Fruit fly (Drosophila melanogaster): ENCODE measurements around the gene CG4496.

The CG4496 gene

DNA sequence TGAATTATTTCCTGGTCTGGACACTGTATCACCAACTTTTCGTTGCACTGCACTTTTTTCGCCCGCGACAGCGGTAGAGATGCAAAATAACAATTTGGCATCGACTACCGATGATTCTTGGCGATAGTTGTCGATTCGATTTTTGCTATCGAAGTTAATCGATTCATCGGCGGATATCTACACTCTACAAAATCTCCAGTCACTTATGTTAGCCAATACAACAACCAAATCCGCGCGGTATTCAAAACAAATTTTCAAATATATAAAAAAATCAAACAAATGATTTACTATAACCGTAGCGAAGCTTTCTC, 14.3 kb upstream of the CG4496 start, which contains the start of gene CG4502 (continued):
- no peak for TF ChIP-seq en (GFP tag; optimal IDR thresholded peaks at IDR 0.05)
- no peak for TF ChIP-seq CG12071 (GFP tag; optimal IDR thresholded peaks at IDR 0.05)
- TF ChIP-seq btn (GFP tag; optimal IDR thresholded peaks at IDR 0.05): no peak
- TF ChIP-seq CG18476 (GFP tag; optimal IDR thresholded peaks at IDR 0.05): no peak
- TF ChIP-seq abd-A (tag; optimal IDR thresholded peaks at IDR 0.05): no peak
- TF ChIP-seq D19B (GFP tag; optimal IDR thresholded peaks at IDR 0.05): no peak
- TF ChIP-seq CG6854 (GFP tag; optimal IDR thresholded peaks at IDR 0.05): no peak
- peak; percentile 34; the same call in 1 of the 2 replicates for TF ChIP-seq CG10321 (GFP tag; IDR thresholded peaks at IDR 0.05)
- no peak for TF ChIP-seq lmd (GFP tag; IDR thresholded peaks at IDR 0.05)
- TF ChIP-seq run (tag; optimal IDR thresholded peaks at IDR 0.05): no peak
- TF ChIP-seq corto (GFP tag; optimal IDR thresholded peaks at IDR 0.05): no peak
- no peak for TF ChIP-seq CG10462 (GFP tag; optimal IDR thresholded peaks at IDR 0.05)
- TF ChIP-seq CG14667 (GFP tag; IDR thresholded peaks at IDR 0.05): no peak
- TF ChIP-seq CG31365 (tag; optimal IDR thresholded peaks at IDR 0.05): no peak
- no peak for TF ChIP-seq CG11723 (GFP tag; optimal IDR thresholded peaks at IDR 0.05)
- no peak for TF ChIP-seq CG4404 (GFP tag; IDR thresholded peaks at IDR 0.05)
- peak; percentile 100 for TF ChIP-seq CG13287 (GFP tag; IDR thresholded peaks at IDR 0.05; ENCODE audit: partially characterized antibody)
- no peak; the same call in 1 of the 2 replicates for TF ChIP-seq NFAT (GFP tag; IDR thresholded peaks at IDR 0.05)
- TF ChIP-seq NC2β (GFP tag; optimal IDR thresholded peaks at IDR 0.05): no peak
- peak; percentile 12 for TF ChIP-seq Camta (GFP tag; optimal IDR thresholded peaks at IDR 0.05)
- no peak for TF ChIP-seq CG5180 (GFP tag; optimal IDR thresholded peaks at IDR 0.05)
- no peak for TF ChIP-seq salm (tag; optimal IDR thresholded peaks at IDR 0.05)
- no peak for TF ChIP-seq Nf-YA (GFP tag; IDR thresholded peaks at IDR 0.05)
- TF ChIP-seq CG2199 (GFP tag; IDR thresholded peaks at IDR 0.05): no peak
- no peak for TF ChIP-seq gcm (GFP tag; optimal IDR thresholded peaks at IDR 0.05)
- no peak for TF ChIP-seq Hr39 (optimal IDR thresholded peaks at IDR 0.05)
- no peak for TF ChIP-seq CG1024 (GFP tag; IDR thresholded peaks at IDR 0.05)
- TF ChIP-seq B-H1 (GFP tag; IDR thresholded peaks at IDR 0.05): no peak
- no peak for TF ChIP-seq hth (optimal IDR thresholded peaks at IDR 0.05)
- no peak for TF ChIP-seq Meics (GFP tag; optimal IDR thresholded peaks at IDR 0.05)
- TF ChIP-seq Drgx (GFP tag; IDR thresholded peaks at IDR 0.05): no peak
- peak; percentile 10 for TF ChIP-seq CG4424 (GFP tag; optimal IDR thresholded peaks at IDR 0.05)
- TF ChIP-seq gem (tag; optimal IDR thresholded peaks at IDR 0.05): no peak
- no peak for TF ChIP-seq CG4820 (GFP tag; optimal IDR thresholded peaks at IDR 0.05)
- TF ChIP-seq crc (GFP tag; optimal IDR thresholded peaks at IDR 0.05): no peak
- TF ChIP-seq Asciz (GFP tag; optimal IDR thresholded peaks at IDR 0.05): no peak
- TF ChIP-seq rib (GFP tag; IDR thresholded peaks at IDR 0.05): no peak; the same call in 1 of the 2 replicates
- no peak for TF ChIP-seq tx (GFP tag; optimal IDR thresholded peaks at IDR 0.05)
- TF ChIP-seq Hsf (GFP tag; optimal IDR thresholded peaks at IDR 0.05): peak; percentile 21
- TF ChIP-seq ab (GFP tag; optimal IDR thresholded peaks at IDR 0.05): no peak
- TF ChIP-seq CG43689 (GFP tag; IDR thresholded peaks at IDR 0.05): no peak
- TF ChIP-seq Gsc (GFP tag; IDR thresholded peaks at IDR 0.05): no peak
- TF ChIP-seq Trl (optimal IDR thresholded peaks at IDR 0.05): no peak
- peak; percentile 36 for TF ChIP-seq Trl (GFP tag; optimal IDR thresholded peaks at IDR 0.05)
- peak; percentile 100 for TF ChIP-seq Dll (GFP tag; IDR thresholded peaks at IDR 0.05; ENCODE audit: partially characterized antibody)
- no peak for TF ChIP-seq CG8388 (GFP tag; optimal IDR thresholded peaks at IDR 0.05)
- no peak for TF ChIP-seq CG4730 (GFP tag; IDR thresholded peaks at IDR 0.05)
- no peak for TF ChIP-seq CG12219 (GFP tag; optimal IDR thresholded peaks at IDR 0.05)
- TF ChIP-seq cad (GFP tag; optimal IDR thresholded peaks at IDR 0.05): no peak
- TF ChIP-seq gce (GFP tag; IDR thresholded peaks at IDR 0.05): no peak
- peak; percentile 100 for TF ChIP-seq amos (GFP tag; IDR thresholded peaks at IDR 0.05; ENCODE audit: partially characterized antibody)
- TF ChIP-seq Rx (GFP tag; IDR thresholded peaks at IDR 0.05): no peak
- no peak for TF ChIP-seq NK7.1 (GFP tag; optimal IDR thresholded peaks at IDR 0.05)
- TF ChIP-seq CG16813 (GFP tag; IDR thresholded peaks at IDR 0.05; ENCODE audit: partially characterized antibody): peak; percentile 99

Measured in whole organism, embryonic.